Fruit fly (Drosophila melanogaster) Kc167 (cell line): ENCODE data around the gene Ac76E.

Experiments used
- Myc ChIP-seq: fragments of >200 bp; optimal IDR thresholded peaks from 2 replicates; lab custom pipeline; 2017; ENCODE audit warnings: missing external identifiers
- Sin3A ChIP-seq: fragments of >200 bp; optimal IDR thresholded peaks from 2 replicates; lab custom pipeline; 2018; ENCODE audit warnings: missing external identifiers
- h ChIP-seq: fragments of >200 bp; optimal IDR thresholded peaks from 3 replicates; lab custom pipeline; 2018; ENCODE audit warnings: missing external identifiers
- insv ChIP-seq: fragments of >200 bp; optimal IDR thresholded peaks from 3 replicates; lab custom pipeline; 2018; ENCODE audit warnings: missing external identifiers
- psq ChIP-seq: fragments of >200 bp; optimal IDR thresholded peaks from 2 replicates; lab custom pipeline; 2017; ENCODE audit warnings: missing external identifiers
- ttk ChIP-seq: sonication (Bioruptor generic); optimal IDR thresholded peaks from 2 replicates; lab custom pipeline; 2017; ENCODE audit warnings: missing external identifiers

DNA sequence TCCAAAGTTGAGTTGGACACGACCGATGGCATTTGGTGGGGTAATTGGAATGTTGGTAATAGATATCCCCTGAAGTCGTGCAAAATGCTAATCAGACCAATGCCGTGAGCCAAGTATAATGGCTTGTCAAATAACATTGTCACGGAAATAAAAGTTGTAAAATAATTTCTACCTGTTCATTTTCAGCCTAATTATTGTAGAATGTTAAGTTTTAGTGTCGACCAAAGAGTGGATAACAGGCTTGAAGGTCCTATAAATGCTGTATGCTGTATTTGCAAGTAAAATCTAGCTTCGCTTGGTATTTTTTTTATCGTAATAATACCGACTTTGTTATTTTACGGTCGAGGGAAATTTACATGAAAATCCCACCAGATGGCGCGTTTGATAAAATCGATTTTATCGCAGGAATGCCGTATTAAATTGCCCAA lies 65.4 kb downstream of the Ac76E start:
- TF ChIP-seq psq (lab: Kevin White, UChicago) (no peak), ttk (lab: Kevin White, UChicago) (no peak), Myc (lab: Kevin White, UChicago) (no peak), h (no peak), insv (lab: Kevin White, UChicago) (no peak), Sin3A (lab: Kevin White, UChicago) (no peak)
